Fruit fly (Drosophila melanogaster) whole organism, prepupa: ENCODE data around the gene CG11629.

Experiments used
- CG10631 ChIP-seq: fragments of 200-800 bp; sonication (Bioruptor generic); optimal IDR thresholded peaks from 2 replicates; lab custom pipeline; 2016; ENCODE audit warnings: missing biosample characterization, missing genetic modification characterization
- CG10669 ChIP-seq: fragments of 200-800 bp; sonication (Bioruptor generic); optimal IDR thresholded peaks from 3 replicates; lab custom pipeline; 2018; ENCODE audit warnings: missing biosample characterization, mild to moderate bottlenecking, missing genetic modification characterization, moderate library complexity
- CG11762 ChIP-seq: fragments of 200-800 bp; sonication (Bioruptor generic); optimal IDR thresholded peaks from 3 replicates; lab custom pipeline; 2016; ENCODE audit warnings: missing biosample characterization, missing genetic modification characterization; ENCODE audit not compliant: insufficient read depth
- CG15336 ChIP-seq: fragments of 200-800 bp; sonication (Bioruptor generic); IDR thresholded peaks from 2 replicates; pipeline ENCODE4 v1.3.6; 2022; ENCODE audit warnings: missing biosample characterization, missing genetic modification characterization
- CG1621 ChIP-seq: fragments of 200-800 bp; sonication (Bioruptor generic); optimal IDR thresholded peaks from 3 replicates; lab custom pipeline; 2018; ENCODE audit warnings: missing biosample characterization, mild to moderate bottlenecking, missing genetic modification characterization
- CG3032 ChIP-seq: fragments of 200-800 bp; optimal IDR thresholded peaks from 2 replicates; lab custom pipeline; 2019; ENCODE audit warnings: missing biosample characterization, mild to moderate bottlenecking, missing genetic modification characterization, moderate library complexity
- CG31627 ChIP-seq: fragments of 200-800 bp; sonication (Bioruptor generic); optimal IDR thresholded peaks from 3 replicates; lab custom pipeline; 2016; ENCODE audit warnings: missing biosample characterization, missing genetic modification characterization
- CG32006 ChIP-seq: fragments of 200-800 bp; sonication (Bioruptor generic); optimal IDR thresholded peaks from 3 replicates; lab custom pipeline; 2017; ENCODE audit warnings: missing biosample characterization, mild to moderate bottlenecking, missing genetic modification characterization
- CG34406 ChIP-seq: fragments of 200-800 bp; sonication (Bioruptor generic); optimal IDR thresholded peaks from 3 replicates; lab custom pipeline; 2016; ENCODE audit warnings: missing biosample characterization, missing genetic modification characterization
- CG3919 ChIP-seq: fragments of 200-800 bp; sonication (Bioruptor generic); optimal IDR thresholded peaks from 3 replicates; lab custom pipeline; 2016; ENCODE audit warnings: missing biosample characterization, missing genetic modification characterization
- CG4318 ChIP-seq: fragments of 200-800 bp; sonication (Bioruptor generic); optimal IDR thresholded peaks from 3 replicates; lab custom pipeline; 2017; ENCODE audit warnings: missing biosample characterization, mild to moderate bottlenecking, missing genetic modification characterization
- CG6276 ChIP-seq: fragments of 200-800 bp; sonication (Bioruptor generic); optimal IDR thresholded peaks from 2 replicates; lab custom pipeline; 2017; ENCODE audit warnings: missing biosample characterization, mild to moderate bottlenecking, missing genetic modification characterization
- CG7368 ChIP-seq: fragments of 200-800 bp; sonication (Bioruptor generic); optimal IDR thresholded peaks from 3 replicates; lab custom pipeline; 2016; ENCODE audit warnings: missing biosample characterization, missing genetic modification characterization
- CG8319 ChIP-seq: fragments of 200-800 bp; sonication (Bioruptor generic); optimal IDR thresholded peaks from 3 replicates; lab custom pipeline; 2016; ENCODE audit warnings: missing biosample characterization, missing genetic modification characterization
- CG8632 ChIP-seq: fragments of 200-800 bp; sonication (Bioruptor generic); optimal IDR thresholded peaks from 3 replicates; lab custom pipeline; 2016; ENCODE audit warnings: missing biosample characterization, missing genetic modification characterization
- CG9139 ChIP-seq: fragments of 200-800 bp; sonication (Bioruptor generic); optimal IDR thresholded peaks from 3 replicates; lab custom pipeline; 2017; ENCODE audit warnings: missing biosample characterization, mild to moderate bottlenecking, missing genetic modification characterization
- Eip75B ChIP-seq: fragments of 200-800 bp; sonication (Bioruptor generic); optimal IDR thresholded peaks from 3 replicates; lab custom pipeline; 2016; ENCODE audit warnings: missing biosample characterization, missing genetic modification characterization
- Eip78C ChIP-seq: fragments of 200-800 bp; sonication (Bioruptor generic); peaks from one replicate; lab custom pipeline; 2016; ENCODE audit warnings: missing biosample characterization, missing genetic modification characterization
- Eip93F ChIP-seq: fragments of 200-800 bp; sonication (Bioruptor generic); optimal IDR thresholded peaks from 2 replicates; lab custom pipeline; 2016; ENCODE audit warnings: missing biosample characterization, mild to moderate bottlenecking, missing genetic modification characterization
- Gug ChIP-seq: fragments of 200-800 bp; sonication (Bioruptor generic); IDR thresholded peaks from 2 replicates; pipeline ENCODE4 v1.3.6; 2022; ENCODE audit warnings: missing biosample characterization, missing genetic modification characterization
- Hr38 ChIP-seq: sonication (Bioruptor generic); optimal IDR thresholded peaks from 2 replicates; lab custom pipeline; 2016; ENCODE audit warnings: missing biosample characterization, missing genetic modification characterization
- Lpt ChIP-seq: fragments of 200-800 bp; sonication (Bioruptor generic); optimal IDR thresholded peaks from 3 replicates; lab custom pipeline; 2016; ENCODE audit warnings: missing biosample characterization, missing genetic modification characterization
- Met ChIP-seq: fragments of 200-800 bp; sonication (Bioruptor generic); optimal IDR thresholded peaks from 3 replicates; lab custom pipeline; 2016; ENCODE audit warnings: missing biosample characterization, missing genetic modification characterization
- Sox102F ChIP-seq: fragments of 200-800 bp; sonication (Bioruptor generic); optimal IDR thresholded peaks from 2 replicates; lab custom pipeline; 2016; ENCODE audit warnings: missing biosample characterization, mild to moderate bottlenecking, missing genetic modification characterization
- Sox14 ChIP-seq: fragments of 200-800 bp; sonication (Bioruptor generic); optimal IDR thresholded peaks from 3 replicates; lab custom pipeline; 2016; ENCODE audit warnings: missing biosample characterization, missing genetic modification characterization
- Sox15 ChIP-seq: fragments of 200-800 bp; sonication (Bioruptor generic); optimal IDR thresholded peaks from 3 replicates; lab custom pipeline; 2016; ENCODE audit warnings: missing biosample characterization, missing genetic modification characterization
- cyc ChIP-seq: fragments of 200-800 bp; sonication (Bioruptor generic); optimal IDR thresholded peaks from 3 replicates; lab custom pipeline; 2016; ENCODE audit warnings: missing biosample characterization, missing genetic modification characterization
- dac ChIP-seq: fragments of 200-800 bp; sonication (Bioruptor generic); optimal IDR thresholded peaks from 2 replicates; lab custom pipeline; 2017; ENCODE audit warnings: missing biosample characterization, mild to moderate bottlenecking, missing genetic modification characterization
- esn ChIP-seq: fragments of 200-800 bp; sonication (Bioruptor generic); optimal IDR thresholded peaks from 2 replicates; lab custom pipeline; 2016; ENCODE audit warnings: missing biosample characterization, mild to moderate bottlenecking, missing genetic modification characterization, moderate library complexity
- fd59A ChIP-seq: fragments of 200-800 bp; sonication (Bioruptor generic); optimal IDR thresholded peaks from 2 replicates; lab custom pipeline; 2017; ENCODE audit warnings: missing biosample characterization, mild to moderate bottlenecking, missing genetic modification characterization, missing genetic modification reagents
- fkh ChIP-seq: fragments of 200-800 bp; sonication (Bioruptor generic); optimal IDR thresholded peaks from 3 replicates; lab custom pipeline; 2017; ENCODE audit warnings: missing biosample characterization, mild to moderate bottlenecking, missing genetic modification characterization, moderate library complexity
- net ChIP-seq: fragments of 200-800 bp; sonication (Bioruptor generic); optimal IDR thresholded peaks from 3 replicates; lab custom pipeline; 2016; ENCODE audit warnings: missing biosample characterization, missing genetic modification characterization
- pdm3 ChIP-seq: fragments of 200-800 bp; sonication (Bioruptor generic); optimal IDR thresholded peaks from 3 replicates; lab custom pipeline; 2016; ENCODE audit warnings: missing biosample characterization, missing genetic modification characterization
- salr ChIP-seq, 2 experiments: fragments of 200-800 bp; sonication (Bioruptor generic); optimal IDR thresholded peaks; 3 replicates each; lab custom pipeline; 2016 to 2018; ENCODE audit warnings: missing biosample characterization in 2 of 2, missing genetic modification characterization in 2 of 2, mild to moderate bottlenecking in 1 of 2
- svp ChIP-seq: fragments of 200-800 bp; sonication (Bioruptor generic); peaks from one replicate; lab custom pipeline; 2016; ENCODE audit warnings: missing biosample characterization, missing genetic modification characterization
- topi ChIP-seq: fragments of 200-800 bp; sonication (Bioruptor generic); optimal IDR thresholded peaks from 3 replicates; lab custom pipeline; 2016; ENCODE audit warnings: missing biosample characterization, missing genetic modification characterization
- vri ChIP-seq: fragments of 200-800 bp; sonication (Bioruptor generic); optimal IDR thresholded peaks from 3 replicates; lab custom pipeline; 2016; ENCODE audit warnings: missing biosample characterization, mild to moderate bottlenecking, missing genetic modification characterization

Gene CG11629

DNA sequence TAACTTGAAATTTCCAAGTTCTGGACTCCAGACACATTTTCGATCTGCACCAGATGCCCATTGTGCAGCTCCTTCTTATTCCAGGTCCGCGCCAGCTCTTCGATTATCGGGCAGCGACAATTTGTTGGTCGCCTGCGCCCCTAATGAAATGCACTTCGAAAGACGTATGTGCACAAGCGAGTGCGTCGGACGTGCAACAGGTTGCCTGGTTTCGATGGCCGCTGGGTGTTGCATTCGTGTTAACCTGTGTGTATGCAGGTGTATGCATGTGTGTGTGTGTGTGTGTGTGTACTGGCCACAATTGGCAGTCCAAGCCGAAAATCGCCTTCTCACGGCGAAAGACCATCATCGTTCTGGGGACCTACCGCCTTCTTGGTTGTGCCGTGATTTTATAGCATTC, 37.5 kb downstream of the CG11629 start:
- TF ChIP-seq vri (no peak), CG31627 (no peak), CG7368 (GFP tag; lab: Kevin White, UChicago) (no peak), svp (peak; percentile 40), CG34406 (no peak)

DNA sequence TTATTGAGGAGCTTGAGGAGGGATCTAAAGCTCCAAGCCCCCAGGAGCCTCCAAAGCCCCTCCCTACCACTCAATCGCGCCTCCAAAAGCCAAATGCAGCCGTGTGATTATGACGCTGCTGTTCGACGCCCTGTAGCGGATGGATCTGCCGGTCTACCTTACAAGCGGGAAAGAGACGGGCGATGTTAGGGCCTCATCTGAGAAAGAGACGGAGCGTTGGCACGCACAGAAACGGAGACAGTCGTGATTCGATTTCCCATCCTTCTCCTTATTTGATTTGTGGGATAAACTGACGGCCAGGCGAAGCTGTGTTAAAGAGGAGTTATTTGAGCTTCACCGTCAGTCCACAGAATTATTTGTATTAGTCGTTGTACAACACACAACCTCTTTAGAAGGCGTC, 40.3 kb downstream of the CG11629 start:
- TF ChIP-seq CG6276 (GFP tag; lab: Kevin White, UChicago) (no peak), pdm3 (GFP tag; lab: Kevin White, UChicago) (no peak), CG10631 (no peak), Eip78C (no peak), CG8632 (GFP tag; lab: Kevin White, UChicago) (no peak), topi (GFP tag; lab: Kevin White, UChicago) (no peak), CG11762 (GFP tag; lab: Kevin White, UChicago) (no peak), Eip93F (GFP tag; lab: Kevin White, UChicago) (no peak), salr (GFP tag; optimal IDR thresholded peaks at IDR 0.05; lab: Kevin White, UChicago) (no peak)
- TF ChIP-seq, all 60 proteins: peak for 0

DNA sequence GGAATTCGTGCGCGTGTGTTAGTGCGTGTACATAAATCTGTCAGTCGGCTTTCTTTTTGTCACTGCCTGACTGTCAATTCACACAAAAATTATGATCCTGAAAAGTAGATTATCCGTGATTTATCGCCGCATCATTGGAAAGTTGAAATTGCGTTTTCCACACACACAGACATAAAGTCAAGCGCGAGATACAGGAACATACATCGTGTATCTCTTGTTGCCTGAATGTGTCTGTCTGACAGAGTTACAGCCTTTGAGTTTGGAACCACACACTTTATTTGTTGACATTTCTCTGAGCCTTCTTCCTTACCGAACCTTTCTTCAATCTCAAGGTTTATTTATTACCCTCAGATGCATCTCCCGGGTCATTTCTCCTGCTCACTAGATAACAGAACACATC, 42.3 kb downstream of the CG11629 start:
- TF ChIP-seq vri (no peak), CG6276 (GFP tag; lab: Kevin White, UChicago) (no peak), Met (GFP tag; lab: Kevin White, UChicago) (no peak), Sox15 (no peak), Sox102F (GFP tag; lab: Kevin White, UChicago) (no peak), Hr38 (no peak), CG8632 (GFP tag; lab: Kevin White, UChicago) (no peak), Lpt (GFP tag; lab: Kevin White, UChicago) (no peak), CG9139 (GFP tag; lab: Kevin White, UChicago) (no peak), CG1621 (tag; lab: Kevin White, UChicago) (no peak), Eip75B (no peak), CG32006 (GFP tag; lab: Kevin White, UChicago) (no peak), CG31627 (no peak), CG8319 (GFP tag; lab: Kevin White, UChicago) (no peak)
- TF ChIP-seq, all 60 proteins: peak for 0

DNA sequence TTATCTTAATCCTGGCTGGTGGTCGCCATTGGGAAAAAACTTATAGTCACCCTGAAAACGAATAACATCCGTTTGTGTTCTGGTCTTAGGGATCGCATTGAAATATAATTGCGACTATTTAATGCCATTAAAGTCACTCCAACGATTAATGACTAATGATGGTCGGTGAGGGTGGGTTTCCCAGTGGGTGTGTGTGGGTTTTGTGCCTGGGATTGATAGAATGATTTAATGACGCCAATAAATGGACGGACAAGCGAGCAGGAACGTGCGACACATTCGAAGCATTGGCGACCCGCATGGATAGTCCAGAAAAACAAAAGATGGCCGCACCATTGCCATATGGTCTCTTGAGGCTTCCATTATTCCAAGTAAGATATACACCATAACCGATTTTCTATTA, 43.0 kb downstream of the CG11629 start:
- TF ChIP-seq CG7368 (GFP tag; lab: Kevin White, UChicago) (no peak), fd59A (GFP tag; lab: Kevin White, UChicago) (no peak), net (GFP tag; lab: Kevin White, UChicago) (no peak), Gug (GFP tag; lab: Robert Waterston, UW) (no peak), cyc (GFP tag; lab: Kevin White, UChicago) (no peak), CG3032 (tag; lab: Kevin White, UChicago) (no peak), Sox15 (no peak), CG10669 (GFP tag; lab: Kevin White, UChicago) (no peak), Sox14 (GFP tag; lab: Kevin White, UChicago) (no peak), Sox102F (GFP tag; lab: Kevin White, UChicago) (no peak), fkh (GFP tag; lab: Kevin White, UChicago) (no peak), CG3919 (GFP tag; lab: Kevin White, UChicago) (no peak), salr (GFP tag; optimal IDR thresholded peaks at IDR 0.05; lab: Kevin White, UChicago) (no peak), Hr38 (no peak), CG8632 (GFP tag; lab: Kevin White, UChicago) (no peak), esn (GFP tag; lab: Kevin White, UChicago) (no peak), dac (GFP tag; lab: Kevin White, UChicago) (no peak)

DNA sequence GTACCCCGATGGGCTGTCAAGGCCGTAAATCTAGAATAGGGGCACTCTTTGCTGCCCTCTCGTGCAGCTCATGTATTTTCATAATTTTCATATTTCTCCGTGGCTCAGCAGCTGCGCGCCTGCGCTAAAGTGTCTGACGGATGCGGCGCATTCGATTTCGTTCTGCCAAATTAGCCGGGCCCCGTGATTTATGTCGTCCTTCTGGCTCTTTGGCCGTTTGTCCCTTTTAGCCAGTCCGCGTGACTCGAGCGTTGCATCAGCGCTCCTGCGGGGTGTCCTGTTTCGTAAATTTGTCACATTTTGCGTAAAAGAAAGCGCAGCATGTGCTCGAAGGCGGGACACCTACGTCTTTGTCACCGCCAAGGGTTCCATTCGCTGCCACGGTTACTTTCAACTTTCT, 44.7 kb downstream of the CG11629 start:
- no peak for TF ChIP-seq CG4318 (GFP tag; lab: Kevin White, UChicago)
- no peak for TF ChIP-seq CG15336 (GFP tag; lab: Robert Waterston, UW)
- no peak for TF ChIP-seq CG7368 (GFP tag; lab: Kevin White, UChicago)
- TF ChIP-seq cyc (GFP tag; lab: Kevin White, UChicago), result no peak
